Worm (Caenorhabditis elegans) whole organism, L1 larva: ENCODE data around the gene ZK418.13.

Experiments used
- aha-1 ChIP-seq: fragments of 150-350 bp; optimal IDR thresholded peaks from 2 replicates; lab custom pipeline; 2014; ENCODE audit warnings: missing biosample characterization, missing genetic modification characterization
- ama-1 ChIP-seq: fragments of 150-350 bp; optimal IDR thresholded peaks from 2 replicates; lab custom pipeline; 2014
- blmp-1 ChIP-seq: fragments of 150-350 bp; optimal IDR thresholded peaks from 2 replicates; lab custom pipeline; 2014; ENCODE audit warnings: missing biosample characterization, missing genetic modification characterization
- ceh-88 ChIP-seq: fragments of 200-800 bp; sonication (Bioruptor generic); IDR thresholded peaks from 2 replicates; pipeline ENCODE4 v1.3.6; 2022; ENCODE audit warnings: missing genetic modification characterization, missing compliant biosample characterization
- dpl-1 ChIP-seq, 3 experiments: fragments of 150-350 bp in 2 of 3; sonication (generic microtip) in 1 of 3; optimal IDR thresholded peaks; 2 replicates each; lab custom pipeline; 2014 to 2017; ENCODE audit warnings: missing biosample characterization in 3 of 3, missing genetic modification characterization in 3 of 3, missing genetic modification reagents in 3 of 3
- efl-1 ChIP-seq, 4 experiments: fragments of 150-350 bp; optimal IDR thresholded peaks in 3 of 4; peaks in 1 of 4; 1 replicate in 1 of 4; 2 replicates in 3 of 4; lab custom pipeline; 2014; ENCODE audit warnings: missing biosample characterization in 2 of 4, missing genetic modification characterization in 2 of 4, missing genetic modification reagents in 2 of 4
- egl-27 ChIP-seq, 2 experiments: fragments of 150-350 bp in 1 of 2; sonication (generic microtip); optimal IDR thresholded peaks; 3 replicates each; lab custom pipeline; 2017 to 2018; ENCODE audit warnings: missing biosample characterization in 2 of 2, missing genetic modification characterization in 2 of 2, missing genetic modification reagents in 2 of 2
- elt-2 ChIP-seq: sonication (generic microtip); optimal IDR thresholded peaks from 2 replicates; lab custom pipeline; 2016; ENCODE audit warnings: missing genetic modification characterization, mild to moderate bottlenecking, inconsistent platforms, missing compliant biosample characterization, missing genetic modification reagents
- elt-3 ChIP-seq, 6 experiments: fragments of 150-350 bp in 1 of 6; sonication (generic microtip); optimal IDR thresholded peaks; 2 replicates each; lab custom pipeline; 2017 to 2018; ENCODE audit warnings: missing biosample characterization in 6 of 6, missing genetic modification characterization in 6 of 6, inconsistent platforms in 1 of 6
- hlh-4 ChIP-seq: sonication (generic microtip); optimal IDR thresholded peaks from 2 replicates; lab custom pipeline; 2016; ENCODE audit warnings: mild to moderate bottlenecking, missing genetic modification characterization, missing compliant biosample characterization
- irx-1 ChIP-seq: sonication (generic microtip); optimal IDR thresholded peaks from 2 replicates; lab custom pipeline; 2016; ENCODE audit warnings: missing genetic modification characterization, missing compliant biosample characterization
- isw-1 ChIP-seq: fragments of 200-800 bp; sonication (Bioruptor generic); IDR thresholded peaks from 2 replicates; pipeline ENCODE4 v1.3.6; 2022; ENCODE audit warnings: missing genetic modification characterization, missing compliant biosample characterization
- lin-35 ChIP-seq, 2 experiments: fragments of 150-350 bp; optimal IDR thresholded peaks; 2 replicates each; lab custom pipeline; 2014; ENCODE audit warnings: missing biosample characterization in 2 of 2, missing genetic modification characterization in 2 of 2, missing genetic modification reagents in 2 of 2
- lin-39 ChIP-seq: fragments of 150-350 bp; optimal IDR thresholded peaks from 2 replicates; lab custom pipeline; 2014; ENCODE audit warnings: missing biosample characterization, missing genetic modification reagents, missing genetic modification characterization
- lir-3 ChIP-seq: sonication (generic microtip); optimal IDR thresholded peaks from 2 replicates; lab custom pipeline; 2016; ENCODE audit warnings: mild to moderate bottlenecking, missing genetic modification characterization, moderate library complexity, missing compliant biosample characterization; ENCODE audit not compliant: poor library complexity
- mdl-1 ChIP-seq, 2 experiments: fragments of 150-350 bp; optimal IDR thresholded peaks; 2 replicates each; lab custom pipeline; 2014 to 2017; ENCODE audit warnings: missing biosample characterization in 2 of 2, missing genetic modification characterization in 2 of 2, inconsistent platforms in 1 of 2
- nhr-11 ChIP-seq: fragments of 150-350 bp; optimal IDR thresholded peaks from 2 replicates; lab custom pipeline; 2014; ENCODE audit warnings: missing biosample characterization, missing genetic modification characterization
- nhr-12 ChIP-seq: sonication (generic microtip); optimal IDR thresholded peaks from 2 replicates; lab custom pipeline; 2017; ENCODE audit warnings: missing biosample characterization, missing genetic modification characterization
- nhr-19 ChIP-seq: fragments of 200-800 bp; sonication (Bioruptor generic); conservative IDR thresholded peaks from 2 replicates; pipeline ENCODE4 v1.3.6; 2022; ENCODE audit warnings: missing genetic modification characterization, missing compliant biosample characterization
- pag-3 ChIP-seq: sonication (generic microtip); optimal IDR thresholded peaks from 2 replicates; lab custom pipeline; 2017; ENCODE audit warnings: missing genetic modification characterization, mild to moderate bottlenecking, missing compliant biosample characterization, antibody characterized with exemption, borderline replicate concordance; ENCODE audit not compliant: insufficient read depth
- pax-3 ChIP-seq: fragments of 200-800 bp; sonication (Bioruptor generic); optimal IDR thresholded peaks from 2 replicates; lab custom pipeline; 2018; ENCODE audit warnings: mild to moderate bottlenecking, missing genetic modification characterization, moderate library complexity, missing compliant biosample characterization
- skn-1 ChIP-seq: fragments of 150-350 bp; optimal IDR thresholded peaks from 2 replicates; lab custom pipeline; 2014; ENCODE audit warnings: missing biosample characterization, missing genetic modification characterization
- snpc-4 ChIP-seq: fragments of 150-350 bp; optimal IDR thresholded peaks from 2 replicates; lab custom pipeline; 2014; ENCODE audit warnings: missing biosample characterization, missing genetic modification characterization
- tbx-2 ChIP-seq: sonication (generic microtip); optimal IDR thresholded peaks from 2 replicates; lab custom pipeline; 2016; ENCODE audit warnings: missing genetic modification characterization, missing compliant biosample characterization
- unc-130 ChIP-seq: fragments of 150-350 bp; optimal IDR thresholded peaks from 2 replicates; lab custom pipeline; 2017; ENCODE audit warnings: missing biosample characterization, missing genetic modification characterization, inconsistent platforms
- unc-86 ChIP-seq: sonication (generic microtip); optimal IDR thresholded peaks from 2 replicates; lab custom pipeline; 2016; ENCODE audit warnings: missing genetic modification characterization, missing compliant biosample characterization
- ztf-11 ChIP-seq, 2 experiments: sonication (generic microtip); optimal IDR thresholded peaks; 2 replicates each; lab custom pipeline; 2016 to 2017; ENCODE audit warnings: missing genetic modification characterization in 2 of 2, missing biosample characterization in 1 of 2, missing compliant biosample characterization in 1 of 2
- ztf-4 ChIP-seq: fragments of 150-350 bp; optimal IDR thresholded peaks from 2 replicates; lab custom pipeline; 2014; ENCODE audit warnings: missing biosample characterization, missing genetic modification characterization

ZK418.13 gene

DNA sequence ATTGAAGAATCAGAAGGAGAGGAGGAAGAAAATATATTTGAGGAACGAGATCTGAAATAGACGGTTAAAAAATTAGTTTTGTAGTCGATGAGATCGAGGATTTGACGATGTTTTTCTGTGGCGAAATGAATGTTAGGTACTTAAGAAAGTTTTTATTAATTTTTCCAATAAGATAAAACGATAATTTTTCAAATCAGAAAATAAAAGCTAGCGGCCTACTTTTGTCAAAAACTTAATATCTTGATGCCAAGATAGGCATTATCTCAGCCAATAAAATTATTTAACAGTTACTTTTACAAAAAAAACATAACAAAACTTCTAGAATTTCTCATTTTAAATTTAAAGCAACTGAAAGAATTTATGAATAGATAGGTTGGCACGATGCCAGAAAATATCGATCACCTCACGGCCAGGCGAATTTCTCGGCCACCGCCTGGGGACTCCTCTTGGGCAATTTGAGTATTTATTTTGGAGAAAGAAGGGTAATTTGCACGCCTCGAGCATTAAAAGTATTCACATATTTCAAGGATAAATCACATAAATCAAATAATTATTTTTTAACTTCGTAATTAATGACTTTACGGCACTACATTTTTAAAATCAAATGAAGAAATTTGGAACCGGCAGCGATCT lies 11.5 kb upstream of the ZK418.13 start, which contains the start of gene fubl-2 (continued):
- TF ChIP-seq aha-1 (tag; lab: Kevin White, UChicago) (no peak), mdl-1 (tag; optimal IDR thresholded peaks at IDR 0.05; lab: Kevin White, UChicago) (no peak)
- TF ChIP-seq, all 84 proteins: peak for 42

DNA sequence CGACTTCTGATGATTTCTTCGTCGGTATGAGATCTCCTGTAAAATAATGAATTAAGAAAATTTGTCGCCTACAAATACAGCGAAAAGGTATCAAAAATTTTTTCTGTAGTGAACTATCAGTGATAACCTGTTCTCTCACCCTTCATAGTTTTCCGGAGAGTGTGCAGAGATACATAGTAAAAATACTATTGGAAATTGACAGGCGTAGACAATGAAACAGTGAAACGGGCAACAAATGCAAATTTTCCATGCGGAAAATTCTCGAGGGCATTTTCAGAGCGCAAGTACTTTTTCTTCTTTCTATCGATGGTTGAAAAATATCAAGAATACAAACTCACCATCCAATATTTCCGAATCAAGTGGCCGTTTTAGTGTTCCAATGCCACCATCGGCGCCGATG lies 10.9 kb upstream of the ZK418.13 start:
- TF ChIP-seq efl-1 (optimal IDR thresholded peaks at IDR 0.05; lab: Kevin White, UChicago) = peak in 1 of 2 experiments; percentile 13
- TF ChIP-seq efl-1 (GFP tag; optimal IDR thresholded peaks at IDR 0.05 in 1 of 2; lab: Kevin White, UChicago) = peak in 1 of 2 experiments; percentile 91
- TF ChIP-seq unc-130 = no peak
- peak in 1 of 2 experiments; percentile 32 for TF ChIP-seq lin-35 (GFP tag; optimal IDR thresholded peaks at IDR 0.05; lab: Kevin White, UChicago)

DNA sequence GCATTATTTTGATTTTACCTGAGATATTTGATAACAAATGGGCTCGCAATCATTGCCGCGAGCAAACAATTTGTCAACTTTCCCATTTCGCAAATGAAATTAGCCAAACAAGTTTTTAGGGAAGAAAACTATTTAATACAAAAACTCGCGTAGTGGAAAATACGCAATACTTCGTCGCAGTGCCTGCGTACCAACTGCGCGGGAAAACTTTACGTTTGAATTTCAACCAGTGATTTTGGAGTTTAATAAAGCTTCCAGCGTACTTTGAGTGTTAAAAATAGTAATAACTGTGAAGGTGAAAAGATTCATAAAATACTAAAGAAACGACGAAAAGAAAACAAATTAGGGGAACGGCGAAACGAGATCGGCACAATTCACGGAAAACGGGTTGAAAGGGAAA lies 8.6 kb upstream of the ZK418.13 start, which contains the start of gene tofu-7:
tofu-7 (minus strand) TSS at position 111 of the 400 bp plus-strand sequence.
- TF ChIP-seq dpl-1 (GFP tag; optimal IDR thresholded peaks at IDR 0.05; lab: Kevin White, UChicago) (peak in 1 of 3 experiments; percentile 44), ztf-11 (tag; optimal IDR thresholded peaks at IDR 0.05; lab: Kevin White, UChicago) (no peak), pax-3 (tag; lab: Kevin White, UChicago) (no peak), ama-1 (no peak), ztf-4 (tag; lab: Kevin White, UChicago) (no peak), mdl-1 (tag; optimal IDR thresholded peaks at IDR 0.05; lab: Kevin White, UChicago) (no peak), hlh-4 (tag; lab: Kevin White, UChicago) (no peak), nhr-19 (no peak), irx-1 (tag; lab: Kevin White, UChicago) (no peak), efl-1 (optimal IDR thresholded peaks at IDR 0.05; lab: Kevin White, UChicago) (peak; percentile 10 to 91), efl-1 (GFP tag; optimal IDR thresholded peaks at IDR 0.05 in 1 of 2; lab: Kevin White, UChicago) (peak in 1 of 2 experiments; percentile 12), pag-3 (tag; lab: Kevin White, UChicago) (no peak)

- TF ChIP-seq nhr-11 = no peak
- no peak for TF ChIP-seq irx-1 (tag; lab: Kevin White, UChicago)
- TF ChIP-seq unc-86 (tag; lab: Kevin White, UChicago) = no peak
- TF ChIP-seq dpl-1 (GFP tag; optimal IDR thresholded peaks at IDR 0.05; lab: Kevin White, UChicago) = peak in 1 of 3 experiments; percentile 19
- TF ChIP-seq ceh-88 (GFP tag; lab: Robert Waterston, UW) = no peak
- TF ChIP-seq efl-1 (optimal IDR thresholded peaks at IDR 0.05; lab: Kevin White, UChicago) = peak in 1 of 2 experiments; percentile 42
- TF ChIP-seq efl-1 (GFP tag; optimal IDR thresholded peaks at IDR 0.05 in 1 of 2; lab: Kevin White, UChicago) = peak; percentile 9 to 93
These were observed 6.8 kb upstream of the ZK418.13 start for ce11 chrIII:7083106-7083505.

ce11 chrIII:7081488-7081887 lies 5.2 kb upstream of the ZK418.13 start:
- TF ChIP-seq elt-2 (peak; percentile 41), nhr-12 (tag; lab: Kevin White, UChicago) (no peak), lin-35 (GFP tag; optimal IDR thresholded peaks at IDR 0.05; lab: Kevin White, UChicago) (peak in 1 of 2 experiments; percentile 8)

ce11 chrIII:7080689-7081088 lies 4.4 kb upstream of the ZK418.13 start, which contains the start of gene ZK418.7:
Gene ZK418.7 (minus strand): TSS chrIII:7080789.
- TF ChIP-seq skn-1 (tag; lab: Kevin White, UChicago) (no peak), lin-39 (tag; lab: Kevin White, UChicago) (no peak), elt-2 (no peak), isw-1 (GFP tag; lab: Robert Waterston, UW) (no peak), lir-3 (tag; lab: Kevin White, UChicago) (no peak), tbx-2 (no peak), egl-27 (tag; optimal IDR thresholded peaks at IDR 0.05; lab: Kevin White, UChicago) (no peak), blmp-1 (tag; lab: Kevin White, UChicago) (no peak), elt-3 (tag; optimal IDR thresholded peaks at IDR 0.05; lab: Kevin White, UChicago) (no peak), snpc-4 (tag; lab: Kevin White, UChicago) (no peak)
- TF ChIP-seq, all 84 proteins: peak for 0
